Fruit fly (Drosophila melanogaster) S2 (cell line): ENCODE measurements around the gene CG3919.

Source experiments
- CG8478 ChIP-seq: fragments of >200 bp; optimal IDR thresholded peaks from 2 replicates; lab custom pipeline; 2018
- CTCF ChIP-seq, 2 experiments: fragments of >200 bp; optimal IDR thresholded peaks; 2 replicates each; lab custom pipeline; 2018

- TF ChIP-seq CG8478 (lab: Kevin White, UChicago) (no peak), CTCF (optimal IDR thresholded peaks at IDR 0.05; lab: Kevin White, UChicago) (no peak)
These were observed 28.9 kb upstream of the CG3919 start, which contains the start of gene CG43120 for dm6 chr3L:14381523-14381922.
